Worm (Caenorhabditis elegans): ENCODE results near the gene R10D12.1.

The R10D12.1 gene

DNA sequence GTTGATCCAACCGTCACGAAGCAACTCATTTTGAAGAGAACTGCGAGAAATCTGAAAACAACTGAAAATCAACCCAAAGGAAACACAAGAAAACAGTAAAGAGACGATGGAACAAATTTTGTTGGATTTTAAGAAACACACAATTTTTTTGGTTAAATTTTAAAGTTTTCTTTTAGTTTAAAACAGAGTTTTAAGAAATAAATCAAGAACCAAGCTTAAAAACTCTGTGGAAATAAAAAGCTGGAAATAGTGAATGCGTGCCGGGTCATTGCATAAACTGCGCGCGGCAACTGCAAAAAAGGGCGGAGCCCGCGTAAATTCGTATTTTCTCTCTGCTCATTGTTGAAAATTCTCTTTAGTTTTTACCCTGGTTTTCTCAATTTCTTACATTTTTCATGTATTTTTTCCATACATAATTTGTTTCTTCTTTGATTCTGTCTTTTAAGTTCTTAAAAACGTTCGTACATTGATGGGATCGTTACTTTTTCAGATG, 27.5 kb upstream of the R10D12.1 start, which contains the start of the genes algn-13 and R10D12.13 (continued):
- TF ChIP-seq pbrm-1 (GFP tag; IDR thresholded peaks at IDR 0.05), result peak; percentile 78
- TF ChIP-seq attf-5 (GFP tag; optimal IDR thresholded peaks at IDR 0.05), result peak; percentile 54
- no peak for TF ChIP-seq Y53F4B.3 (GFP tag; IDR thresholded peaks at IDR 0.05)
- TF ChIP-seq bed-1 (GFP tag; IDR thresholded peaks at IDR 0.05), result no peak
- peak; percentile 59 for TF ChIP-seq F33H1.4 (GFP tag; IDR thresholded peaks at IDR 0.05)
- 0 out of 2 replicates have a peak, but pooled peaks have one; percentile 21 for TF ChIP-seq attf-3 (GFP tag; conservative IDR thresholded peaks at IDR 0.05)
- no peak for TF ChIP-seq nfya-2 (GFP tag; IDR thresholded peaks at IDR 0.05)
- no peak for TF ChIP-seq athp-1 (tag; optimal IDR thresholded peaks at IDR 0.05)
- TF ChIP-seq rec-8 (tag; optimal IDR thresholded peaks at IDR 0.05), result no peak
- TF ChIP-seq C17E4.6 (GFP tag; IDR thresholded peaks at IDR 0.05), result no peak
- TF ChIP-seq efl-1 (GFP tag; optimal IDR thresholded peaks at IDR 0.05), result peak; percentile 89

ce11 chrV:13960916-13961315, 26.5 kb upstream of the R10D12.1 start, which contains the start of gene srh-24:
TSS of gene srh-24 (minus strand) at chrV:13961016.
- TF ChIP-seq F37B4.10 (GFP tag; IDR thresholded peaks at IDR 0.05) (no peak), ztf-22 (GFP tag; optimal IDR thresholded peaks at IDR 0.05) (no peak), F23B12.7 (tag; optimal IDR thresholded peaks at IDR 0.05; ENCODE audit: insufficient read depth) (no peak), egl-44 (GFP tag; IDR thresholded peaks at IDR 0.05) (0 out of 2 replicates have a peak, but pooled peaks have one; percentile 14), akir-1 (GFP tag; optimal IDR thresholded peaks at IDR 0.05) (no peak)

ce11 chrV:13958247-13958646, 23.8 kb upstream of the R10D12.1 start, which contains the start of gene R10D12.10:
TSS of gene R10D12.10 (minus strand) at chrV:13958347.
- TF ChIP-seq rpc-1 (optimal IDR thresholded peaks at IDR 0.05) (no peak), rpc-1 (tag; optimal IDR thresholded peaks at IDR 0.05) (no peak)

DNA sequence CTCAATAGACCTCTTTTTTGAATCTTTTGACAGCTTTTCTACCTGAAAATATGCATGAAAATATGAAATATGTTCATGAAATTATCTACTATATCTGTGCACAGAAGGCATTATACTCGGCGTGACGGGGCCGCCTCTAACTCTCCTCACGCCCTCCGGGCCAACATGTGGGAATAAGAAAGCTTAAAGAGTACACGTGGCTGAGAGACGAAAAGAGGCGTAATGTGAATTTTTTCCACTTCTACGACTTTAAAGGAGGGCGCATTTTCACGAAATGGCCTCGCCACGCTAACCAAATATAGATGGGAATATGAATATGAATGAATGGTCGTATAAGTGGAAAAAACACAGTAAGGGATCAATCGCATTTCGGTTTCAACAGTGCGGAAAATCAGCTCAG, 23.2 kb upstream of the R10D12.1 start:
- TF ChIP-seq mxl-1 (tag; optimal IDR thresholded peaks at IDR 0.05) (no peak), ZK185.1 (tag; optimal IDR thresholded peaks at IDR 0.05; ENCODE audit: poor library complexity, severe bottlenecking) (no peak), nfyb-1 (GFP tag; IDR thresholded peaks at IDR 0.05) (no peak), fkh-3 (tag; optimal IDR thresholded peaks at IDR 0.05) (no peak), efl-1 (GFP tag; optimal IDR thresholded peaks at IDR 0.05) (no peak), sea-2 (GFP tag; IDR thresholded peaks at IDR 0.05) (no peak), K12H6.12 (tag; optimal IDR thresholded peaks at IDR 0.05) (no peak), Y67H2A.10 (GFP tag; conservative IDR thresholded peaks at IDR 0.05) (no peak), ztf-6 (GFP tag; IDR thresholded peaks at IDR 0.05) (no peak), ceh-27 (GFP tag; optimal IDR thresholded peaks at IDR 0.05) (no peak), tbp1 (GFP tag; optimal IDR thresholded peaks at IDR 0.05) (no peak), aptf-2 (GFP tag; conservative IDR thresholded peaks at IDR 0.05) (no peak)

- TF ChIP-seq unc-62 (GFP tag; optimal IDR thresholded peaks at IDR 0.05) (peak; percentile 63), ceh-100 (GFP tag; IDR thresholded peaks at IDR 0.05) (no peak), tlf-1 (GFP tag; optimal IDR thresholded peaks at IDR 0.05) (no peak)
These were observed 21.1 kb upstream of the R10D12.1 start for ce11 chrV:13955370-13956089.
